Fruit fly (Drosophila melanogaster) Kc167 (cell line): Measurements from ENCODE around the gene CG7568.

Experiments used
- psq ChIP-seq: fragments of >200 bp; optimal IDR thresholded peaks from 2 replicates; lab custom pipeline; 2017; ENCODE audit warnings: missing external identifiers
- ttk ChIP-seq: sonication (Bioruptor generic); optimal IDR thresholded peaks from 2 replicates; lab custom pipeline; 2017; ENCODE audit warnings: missing external identifiers

DNA sequence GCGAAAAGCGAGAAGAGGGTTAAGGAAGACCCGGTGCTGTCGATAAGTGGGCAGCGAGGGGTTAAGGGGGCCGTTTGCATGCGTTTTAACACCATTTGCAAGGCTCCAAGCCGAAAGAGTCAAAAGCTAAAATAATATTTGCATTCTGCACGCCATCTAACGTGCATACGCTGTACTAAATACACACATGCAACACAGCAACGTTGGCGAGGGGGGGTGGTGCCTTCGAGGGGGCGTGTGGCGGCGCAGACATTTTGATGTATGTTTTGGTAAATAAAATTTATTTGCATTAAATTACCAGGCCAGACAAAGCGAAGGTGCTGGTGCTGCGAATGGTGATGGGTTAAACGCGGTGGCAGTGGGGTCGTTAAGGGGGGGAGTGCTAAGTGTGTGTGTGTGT lies 40.2 kb downstream of the CG7568 start:
- TF ChIP-seq ttk (lab: Kevin White, UChicago) (no peak), psq (lab: Kevin White, UChicago) (no peak)
